Fruit fly (Drosophila melanogaster): Measurements from ENCODE around the gene CG13476.

DNA sequence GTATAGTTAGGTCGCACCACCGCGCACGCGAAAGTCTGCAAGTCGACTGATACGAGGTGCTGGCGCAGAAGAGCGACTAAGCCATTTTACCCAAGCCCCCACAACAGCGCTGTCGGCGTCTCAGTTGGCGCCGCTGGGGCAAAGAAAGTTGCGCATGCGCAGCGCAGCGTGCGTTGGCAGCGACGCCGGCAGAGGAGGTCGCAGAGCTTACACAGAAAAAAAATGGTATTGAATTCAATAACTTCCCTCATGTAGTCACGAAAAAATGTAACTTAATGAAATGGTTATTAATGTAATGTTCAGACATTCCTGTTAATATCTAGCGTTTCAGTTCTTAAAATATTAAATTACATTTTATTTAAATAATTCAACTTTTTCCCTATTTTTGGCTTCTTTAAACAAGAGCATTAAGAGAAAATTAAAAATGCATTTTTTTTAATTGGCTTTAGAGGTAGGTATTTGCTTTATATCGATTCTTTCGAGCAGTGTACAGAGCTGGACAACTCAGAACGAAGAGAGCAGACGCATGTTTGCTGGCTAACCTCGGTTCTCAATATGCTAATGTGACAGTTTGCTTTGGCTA lies 27.1 kb upstream of the CG13476 start, which contains the start of gene CG4914:
- TF ChIP-seq psq (optimal IDR thresholded peaks at IDR 0.05) (no peak), Myc (optimal IDR thresholded peaks at IDR 0.05) (no peak), h (optimal IDR thresholded peaks at IDR 0.05) (no peak), Sin3A (optimal IDR thresholded peaks at IDR 0.05) (no peak), insv (optimal IDR thresholded peaks at IDR 0.05) (no peak)
